Fruit fly (Drosophila melanogaster) whole organism, embryonic: Measurements from ENCODE around the gene Sik2.
A peak's percentile ranks its signal among the peaks of the same experiment; 100 is the strongest.

Experiments
- Bdp1 ChIP-seq: fragments of 200-800 bp; sonication (Bioruptor generic); optimal IDR thresholded peaks from 3 replicates; lab custom pipeline; 2016; ENCODE audit warnings: missing biosample characterization, missing genetic modification characterization
- CG11695 ChIP-seq: fragments of 200-800 bp; sonication (Bioruptor generic); IDR thresholded peaks from 3 replicates; pipeline ENCODE4 v1.3.6; 2022; ENCODE audit warnings: missing biosample characterization, missing genetic modification characterization
- CG12942 ChIP-seq: fragments of 200-800 bp; sonication (Bioruptor generic); optimal IDR thresholded peaks from 3 replicates; lab custom pipeline; 2016; ENCODE audit warnings: missing biosample characterization, missing genetic modification characterization
- CG15696 ChIP-seq: fragments of 200-800 bp; sonication (Bioruptor generic); optimal IDR thresholded peaks from 2 replicates; lab custom pipeline; 2019; ENCODE audit warnings: missing biosample characterization, mild to moderate bottlenecking, missing genetic modification characterization, moderate library complexity
- CG17361 ChIP-seq: fragments of 200-800 bp; sonication (Bioruptor generic); IDR thresholded peaks from 3 replicates; pipeline ENCODE4 v1.3.6; 2022; ENCODE audit warnings: missing biosample characterization, missing genetic modification characterization
- CG31365 ChIP-seq: fragments of 200-800 bp; sonication (Bioruptor generic); optimal IDR thresholded peaks from 2 replicates; lab custom pipeline; 2018; ENCODE audit warnings: missing biosample characterization, mild to moderate bottlenecking, missing genetic modification characterization
- CG32532 ChIP-seq: fragments of 200-800 bp; sonication (Bioruptor generic); IDR thresholded peaks from 2 replicates; pipeline ENCODE4 v1.3.6; 2022; ENCODE audit warnings: missing biosample characterization, missing genetic modification characterization
- CG5953 ChIP-seq: fragments of 200-800 bp; sonication (Bioruptor generic); IDR thresholded peaks from 2 replicates; pipeline ENCODE4 v1.3.6; 2022; ENCODE audit warnings: missing biosample characterization, missing genetic modification characterization
- CG6689 ChIP-seq: fragments of 200-800 bp; sonication (Bioruptor generic); IDR thresholded peaks from 2 replicates; pipeline ENCODE4 v1.3.6; 2022; ENCODE audit warnings: missing biosample characterization, missing genetic modification characterization
- CG7786 ChIP-seq: fragments of 200-800 bp; sonication (Bioruptor generic); optimal IDR thresholded peaks from 2 replicates; lab custom pipeline; 2016; ENCODE audit warnings: missing biosample characterization, missing genetic modification characterization
- CG8290 ChIP-seq, 3 experiments: fragments of 200-800 bp; sonication (Bioruptor generic); optimal IDR thresholded peaks; 2 replicates each; lab custom pipeline; 2016 to 2019; ENCODE audit warnings: missing biosample characterization in 3 of 3, missing genetic modification characterization in 3 of 3, mild to moderate bottlenecking in 2 of 3, moderate library complexity in 1 of 3
- Deaf1 ChIP-seq: fragments of 200-800 bp; optimal IDR thresholded peaks from 3 replicates; lab custom pipeline; 2019; ENCODE audit warnings: missing biosample characterization, mild to moderate bottlenecking, missing genetic modification characterization, moderate library complexity
- Dfd ChIP-seq, 2 experiments: fragments of >200 bp; optimal IDR thresholded peaks; 2 replicates each; lab custom pipeline; 2017; ENCODE audit warnings: missing biosample characterization in 2 of 2, missing genetic modification characterization in 2 of 2
- Dp ChIP-seq: fragments of 200-800 bp; sonication (Bioruptor generic); optimal IDR thresholded peaks from 2 replicates; lab custom pipeline; 2018; ENCODE audit warnings: missing biosample characterization, mild to moderate bottlenecking, missing genetic modification characterization, moderate library complexity
- Drgx ChIP-seq: fragments of 200-800 bp; sonication (Bioruptor generic); IDR thresholded peaks from 2 replicates; pipeline ENCODE4 v1.3.6; 2022; ENCODE audit warnings: missing biosample characterization, missing genetic modification characterization
- E2f2 ChIP-seq: fragments of 200-800 bp; sonication (Bioruptor generic); IDR thresholded peaks from 2 replicates; pipeline ENCODE4 v1.3.6; 2022; ENCODE audit warnings: missing biosample characterization, missing genetic modification characterization
- Ets65A ChIP-seq: fragments of 200-800 bp; sonication (Bioruptor generic); peaks from one replicate; lab custom pipeline; 2016; ENCODE audit warnings: missing biosample characterization, missing genetic modification characterization
- Fer3 ChIP-seq: fragments of 200-800 bp; sonication (Bioruptor generic); optimal IDR thresholded peaks from 2 replicates; lab custom pipeline; 2018; ENCODE audit warnings: missing biosample characterization, mild to moderate bottlenecking, missing genetic modification characterization, moderate library complexity
- Hey ChIP-seq: fragments of 200-800 bp; sonication (Bioruptor generic); optimal IDR thresholded peaks from 3 replicates; lab custom pipeline; 2018; ENCODE audit warnings: missing biosample characterization, mild to moderate bottlenecking, missing genetic modification characterization
- MBD-R2 ChIP-seq: fragments of 200-800 bp; sonication (Bioruptor generic); IDR thresholded peaks from 2 replicates; pipeline ENCODE4 v1.3.6; 2022; ENCODE audit warnings: missing biosample characterization, missing genetic modification characterization
- Med ChIP-seq: fragments of 200-800 bp; sonication (Bioruptor generic); peaks from one replicate; lab custom pipeline; 2016; ENCODE audit warnings: missing biosample characterization, missing genetic modification characterization, mild to moderate bottlenecking, inconsistent platforms, moderate library complexity
- Neu2 ChIP-seq: fragments of 200-800 bp; sonication (Bioruptor generic); optimal IDR thresholded peaks from 3 replicates; lab custom pipeline; 2016; ENCODE audit warnings: missing biosample characterization, missing genetic modification characterization, borderline replicate concordance
- Sry-β ChIP-seq: fragments of 200-800 bp; sonication (Bioruptor generic); optimal IDR thresholded peaks from 2 replicates; lab custom pipeline; 2018; ENCODE audit warnings: missing biosample characterization, mild to moderate bottlenecking, missing genetic modification characterization, moderate library complexity
- Xrp1 ChIP-seq: fragments of 200-800 bp; sonication (Bioruptor generic); IDR thresholded peaks from 2 replicates; pipeline ENCODE4 v1.3.6; 2022; ENCODE audit warnings: missing biosample characterization, missing genetic modification characterization
- crol ChIP-seq: fragments of 200-800 bp; sonication (Bioruptor generic); IDR thresholded peaks from 2 replicates; pipeline ENCODE4 v1.3.6; 2022; ENCODE audit warnings: missing biosample characterization, missing genetic modification characterization
- esg ChIP-seq: fragments of 200-800 bp; sonication (Bioruptor generic); conservative IDR thresholded peaks from 2 replicates; pipeline ENCODE4 v1.3.6; 2022; ENCODE audit warnings: missing biosample characterization, missing genetic modification characterization
- ewg ChIP-seq: fragments of 200-800 bp; sonication (Bioruptor generic); optimal IDR thresholded peaks from 3 replicates; lab custom pipeline; 2017; ENCODE audit warnings: mild to moderate bottlenecking, missing biosample characterization, missing genetic modification reagents, missing genetic modification characterization
- gcm2 ChIP-seq: fragments of 200-800 bp; sonication (Bioruptor generic); optimal IDR thresholded peaks from 2 replicates; lab custom pipeline; 2016; ENCODE audit warnings: missing biosample characterization, missing genetic modification characterization
- grau ChIP-seq: fragments of 200-800 bp; optimal IDR thresholded peaks from 3 replicates; lab custom pipeline; 2019; ENCODE audit warnings: missing biosample characterization, mild to moderate bottlenecking, missing genetic modification characterization, moderate library complexity
- hkb ChIP-seq, 2 experiments: fragments of 200-800 bp in 1 of 2; fragments of >200 bp in 1 of 2; sonication (Bioruptor generic) in 1 of 2; IDR thresholded peaks in 1 of 2; optimal IDR thresholded peaks in 1 of 2; 2 replicates each; pipeline versions ENCODE4 v1.3.6 to Lab custom; 2017 to 2022; ENCODE audit warnings: missing biosample characterization in 1 of 2, missing genetic modification characterization in 1 of 2
- lov ChIP-seq, 2 experiments: fragments of 200-800 bp in 1 of 2; fragments of >200 bp in 1 of 2; sonication (Bioruptor generic) in 1 of 2; IDR thresholded peaks in 1 of 2; optimal IDR thresholded peaks in 1 of 2; 2 replicates in 1 of 2; 3 replicates in 1 of 2; pipeline versions ENCODE4 v1.3.6 to Lab custom; 2017 to 2022; ENCODE audit warnings: missing biosample characterization in 1 of 2, missing genetic modification characterization in 1 of 2
- nom ChIP-seq: fragments of 200-800 bp; sonication (Bioruptor generic); optimal IDR thresholded peaks from 2 replicates; lab custom pipeline; 2017; ENCODE audit warnings: missing biosample characterization, missing genetic modification characterization, mild to moderate bottlenecking, moderate library complexity, missing genetic modification reagents
- odd ChIP-seq: fragments of 200-800 bp; sonication (Bioruptor generic); optimal IDR thresholded peaks from 2 replicates; lab custom pipeline; 2017; ENCODE audit warnings: missing biosample characterization, mild to moderate bottlenecking, missing genetic modification characterization
- pzg ChIP-seq: fragments of 200-800 bp; sonication (Bioruptor generic); optimal IDR thresholded peaks from 3 replicates; lab custom pipeline; 2018; ENCODE audit warnings: missing biosample characterization, mild to moderate bottlenecking, missing genetic modification characterization, moderate library complexity
- ranshi ChIP-seq: fragments of 200-800 bp; sonication (Bioruptor generic); IDR thresholded peaks from 2 replicates; pipeline ENCODE4 v1.3.6; 2022; ENCODE audit warnings: missing biosample characterization, missing genetic modification characterization
- schlank ChIP-seq: fragments of 200-800 bp; sonication (Bioruptor generic); optimal IDR thresholded peaks from 2 replicates; lab custom pipeline; 2018; ENCODE audit warnings: missing biosample characterization, mild to moderate bottlenecking, missing genetic modification characterization
- sr ChIP-seq: fragments of 200-800 bp; sonication (Bioruptor generic); IDR thresholded peaks from 3 replicates; pipeline ENCODE4 v1.3.6; 2022; ENCODE audit warnings: missing biosample characterization, missing genetic modification characterization
- tin ChIP-seq: fragments of 200-800 bp; sonication (Bioruptor generic); optimal IDR thresholded peaks from 3 replicates; lab custom pipeline; 2016; ENCODE audit warnings: missing biosample characterization, missing genetic modification characterization
- zfh1 ChIP-seq: fragments of 200-800 bp; sonication (Bioruptor generic); IDR thresholded peaks from 3 replicates; pipeline ENCODE4 v1.3.6; 2022; ENCODE audit warnings: missing biosample characterization, missing genetic modification characterization

The Sik2 gene

dm6 chrX:2061849-2062248 lies at the start of gene Sik2:
Gene Sik2 (minus strand): TSS chrX:2061915.
- no peak for TF ChIP-seq CG5953 (GFP tag; lab: Robert Waterston, UW)
- peak; percentile 25 for TF ChIP-seq pzg (GFP tag; lab: Kevin White, UChicago)
- peak; percentile 88 for TF ChIP-seq ewg (GFP tag; lab: Kevin White, UChicago)
- no peak for TF ChIP-seq Bdp1
- TF ChIP-seq lov (optimal IDR thresholded peaks at IDR 0.05; lab: Kevin White, UChicago): no peak
- no peak for TF ChIP-seq lov (GFP tag; IDR thresholded peaks at IDR 0.05; lab: Robert Waterston, UW)
- TF ChIP-seq Fer3 (tag; lab: Kevin White, UChicago): no peak
- TF ChIP-seq gcm2: no peak
- TF ChIP-seq CG17361 (GFP tag; lab: Robert Waterston, UW): no peak
- peak; percentile 63 for TF ChIP-seq Med (GFP tag; lab: Kevin White, UChicago)
- TF ChIP-seq hkb (optimal IDR thresholded peaks at IDR 0.05; lab: Kevin White, UChicago): no peak
- no peak for TF ChIP-seq hkb (GFP tag; IDR thresholded peaks at IDR 0.05; lab: Robert Waterston, UW)
- peak; percentile 48 for TF ChIP-seq Dp (GFP tag; lab: Kevin White, UChicago)
- TF ChIP-seq ranshi: no peak
- TF ChIP-seq Deaf1 (tag; lab: Kevin White, UChicago): peak; percentile 18
- no peak for TF ChIP-seq CG8290 (GFP tag; optimal IDR thresholded peaks at IDR 0.05; lab: Kevin White, UChicago)
- TF ChIP-seq CG8290 (tag; optimal IDR thresholded peaks at IDR 0.05; lab: Kevin White, UChicago): no peak
- TF ChIP-seq sr (GFP tag; lab: Robert Waterston, UW): 0 out of 3 replicates have a peak, but pooled peaks have one; percentile 19
- no peak for TF ChIP-seq MBD-R2 (GFP tag; lab: Robert Waterston, UW)
- no peak for TF ChIP-seq CG7786 (GFP tag; lab: Kevin White, UChicago)
- TF ChIP-seq crol (GFP tag; lab: Robert Waterston, UW): 0 out of 2 replicates have a peak, but pooled peaks have one; percentile 41
- peak; percentile 66 for TF ChIP-seq E2f2
- peak; percentile 17; the same call in 1 of the 2 replicates for TF ChIP-seq CG32532 (GFP tag; lab: Robert Waterston, UW)
- no peak for TF ChIP-seq CG12942 (GFP tag; lab: Kevin White, UChicago)
- no peak for TF ChIP-seq CG11695 (GFP tag; lab: Robert Waterston, UW)
- TF ChIP-seq schlank (tag; lab: Kevin White, UChicago): no peak
- no peak for TF ChIP-seq odd

dm6 chrX:2108639-2109038 lies 46.9 kb upstream of the Sik2 start:
- TF ChIP-seq Med (GFP tag; lab: Kevin White, UChicago) (peak; percentile 66), Sry-β (GFP tag; lab: Kevin White, UChicago) (no peak), Dfd (GFP tag; optimal IDR thresholded peaks at IDR 0.05; lab: Kevin White, UChicago) (peak in 1 of 2 experiments; percentile 35), CG6689 (0 out of 2 replicates have a peak, but pooled peaks have one; percentile 21), Drgx (GFP tag; lab: Robert Waterston, UW) (peak; percentile 81), Ets65A (GFP tag; lab: Kevin White, UChicago) (peak; percentile 76), zfh1 (GFP tag; lab: Robert Waterston, UW) (peak; percentile 48; the same call in 1 of the 3 replicates), Neu2 (GFP tag; lab: Kevin White, UChicago) (no peak), grau (tag; lab: Kevin White, UChicago) (peak; percentile 46), CG15696 (tag; lab: Kevin White, UChicago) (peak; percentile 24), ranshi (peak; percentile 36; the same call in 1 of the 2 replicates), Xrp1 (peak; percentile 28; the same call in 1 of the 2 replicates), tin (GFP tag; lab: Kevin White, UChicago) (peak; percentile 9), CG31365 (tag; lab: Kevin White, UChicago) (peak; percentile 72), CG8290 (GFP tag; optimal IDR thresholded peaks at IDR 0.05; lab: Kevin White, UChicago) (peak; percentile 49), CG8290 (tag; optimal IDR thresholded peaks at IDR 0.05; lab: Kevin White, UChicago) (no peak), Hey (no peak), esg (0 out of 2 replicates have a peak, but pooled peaks have one; percentile 10), nom (GFP tag; lab: Kevin White, UChicago) (no peak)
